Fruit fly (Drosophila melanogaster) whole organism, prepupa: ENCODE measurements around the gene Dyrk2.

ENCODE experiments used
- Blimp-1 ChIP-seq: fragments of 200-800 bp; sonication (Bioruptor generic); optimal IDR thresholded peaks from 3 replicates; lab custom pipeline; 2017; ENCODE audit warnings: missing biosample characterization, missing genetic modification characterization, mild to moderate bottlenecking, moderate library complexity, missing genetic modification reagents
- CG10669 ChIP-seq: fragments of 200-800 bp; sonication (Bioruptor generic); optimal IDR thresholded peaks from 3 replicates; lab custom pipeline; 2018; ENCODE audit warnings: missing biosample characterization, mild to moderate bottlenecking, missing genetic modification characterization, moderate library complexity
- CG11762 ChIP-seq: fragments of 200-800 bp; sonication (Bioruptor generic); optimal IDR thresholded peaks from 3 replicates; lab custom pipeline; 2016; ENCODE audit warnings: missing biosample characterization, missing genetic modification characterization; ENCODE audit not compliant: insufficient read depth
- CG11902 ChIP-seq: fragments of 200-800 bp; sonication (Bioruptor generic); optimal IDR thresholded peaks from 3 replicates; lab custom pipeline; 2016; ENCODE audit warnings: missing biosample characterization, missing genetic modification characterization
- CG1621 ChIP-seq: fragments of 200-800 bp; sonication (Bioruptor generic); optimal IDR thresholded peaks from 3 replicates; lab custom pipeline; 2018; ENCODE audit warnings: missing biosample characterization, mild to moderate bottlenecking, missing genetic modification characterization
- CG16779 ChIP-seq: fragments of 200-800 bp; sonication (Bioruptor generic); optimal IDR thresholded peaks from 3 replicates; lab custom pipeline; 2017; ENCODE audit warnings: missing biosample characterization, mild to moderate bottlenecking, missing genetic modification characterization
- CG3032 ChIP-seq: fragments of 200-800 bp; optimal IDR thresholded peaks from 2 replicates; lab custom pipeline; 2019; ENCODE audit warnings: missing biosample characterization, mild to moderate bottlenecking, missing genetic modification characterization, moderate library complexity
- CG31627 ChIP-seq: fragments of 200-800 bp; sonication (Bioruptor generic); optimal IDR thresholded peaks from 3 replicates; lab custom pipeline; 2016; ENCODE audit warnings: missing biosample characterization, missing genetic modification characterization
- CG3919 ChIP-seq: fragments of 200-800 bp; sonication (Bioruptor generic); optimal IDR thresholded peaks from 3 replicates; lab custom pipeline; 2016; ENCODE audit warnings: missing biosample characterization, missing genetic modification characterization
- CG4318 ChIP-seq: fragments of 200-800 bp; sonication (Bioruptor generic); optimal IDR thresholded peaks from 3 replicates; lab custom pipeline; 2017; ENCODE audit warnings: missing biosample characterization, mild to moderate bottlenecking, missing genetic modification characterization
- CG6163 ChIP-seq: fragments of 200-800 bp; sonication (Bioruptor generic); IDR thresholded peaks from 3 replicates; pipeline ENCODE4 v1.3.6; 2022; ENCODE audit warnings: missing biosample characterization, missing genetic modification characterization
- CG6276 ChIP-seq: fragments of 200-800 bp; sonication (Bioruptor generic); optimal IDR thresholded peaks from 2 replicates; lab custom pipeline; 2017; ENCODE audit warnings: missing biosample characterization, mild to moderate bottlenecking, missing genetic modification characterization
- CG6792 ChIP-seq: fragments of 200-800 bp; sonication (Bioruptor generic); optimal IDR thresholded peaks from 3 replicates; lab custom pipeline; 2016; ENCODE audit warnings: missing biosample characterization, missing genetic modification characterization
- CG6808 ChIP-seq: fragments of 200-800 bp; sonication (Bioruptor generic); optimal IDR thresholded peaks from 3 replicates; lab custom pipeline; 2017; ENCODE audit warnings: missing biosample characterization, missing genetic modification characterization, mild to moderate bottlenecking, moderate library complexity, missing genetic modification reagents
- CG6854 ChIP-seq: fragments of 200-800 bp; sonication (Bioruptor generic); optimal IDR thresholded peaks from 2 replicates; lab custom pipeline; 2017; ENCODE audit warnings: missing biosample characterization, mild to moderate bottlenecking, missing genetic modification characterization
- CG7368 ChIP-seq: fragments of 200-800 bp; sonication (Bioruptor generic); optimal IDR thresholded peaks from 3 replicates; lab custom pipeline; 2016; ENCODE audit warnings: missing biosample characterization, missing genetic modification characterization
- CG8119 ChIP-seq: fragments of 200-800 bp; sonication (Bioruptor generic); IDR thresholded peaks from 3 replicates; pipeline ENCODE4 v1.3.6; 2022; ENCODE audit warnings: missing biosample characterization, missing genetic modification characterization
- CG8319 ChIP-seq: fragments of 200-800 bp; sonication (Bioruptor generic); optimal IDR thresholded peaks from 3 replicates; lab custom pipeline; 2016; ENCODE audit warnings: missing biosample characterization, missing genetic modification characterization
- CG9139 ChIP-seq: fragments of 200-800 bp; sonication (Bioruptor generic); optimal IDR thresholded peaks from 3 replicates; lab custom pipeline; 2017; ENCODE audit warnings: missing biosample characterization, mild to moderate bottlenecking, missing genetic modification characterization
- Eip78C ChIP-seq: fragments of 200-800 bp; sonication (Bioruptor generic); peaks from one replicate; lab custom pipeline; 2016; ENCODE audit warnings: missing biosample characterization, missing genetic modification characterization
- Eip93F ChIP-seq: fragments of 200-800 bp; sonication (Bioruptor generic); optimal IDR thresholded peaks from 2 replicates; lab custom pipeline; 2016; ENCODE audit warnings: missing biosample characterization, mild to moderate bottlenecking, missing genetic modification characterization
- Ets21C ChIP-seq: fragments of 200-800 bp; sonication (Bioruptor generic); optimal IDR thresholded peaks from 3 replicates; lab custom pipeline; 2016; ENCODE audit warnings: missing biosample characterization, missing genetic modification characterization
- Hr38 ChIP-seq: sonication (Bioruptor generic); optimal IDR thresholded peaks from 2 replicates; lab custom pipeline; 2016; ENCODE audit warnings: missing biosample characterization, missing genetic modification characterization
- Hr4 ChIP-seq: fragments of 200-800 bp; sonication (Bioruptor generic); optimal IDR thresholded peaks from 3 replicates; lab custom pipeline; 2016; ENCODE audit warnings: missing biosample characterization, missing genetic modification characterization
- Lpt ChIP-seq: fragments of 200-800 bp; sonication (Bioruptor generic); optimal IDR thresholded peaks from 3 replicates; lab custom pipeline; 2016; ENCODE audit warnings: missing biosample characterization, missing genetic modification characterization
- Met ChIP-seq: fragments of 200-800 bp; sonication (Bioruptor generic); optimal IDR thresholded peaks from 3 replicates; lab custom pipeline; 2016; ENCODE audit warnings: missing biosample characterization, missing genetic modification characterization
- OdsH ChIP-seq: fragments of 200-800 bp; sonication (Bioruptor generic); optimal IDR thresholded peaks from 3 replicates; lab custom pipeline; 2016; ENCODE audit warnings: missing biosample characterization, missing genetic modification characterization
- Smox ChIP-seq: fragments of 200-800 bp; sonication (Bioruptor generic); optimal IDR thresholded peaks from 3 replicates; lab custom pipeline; 2016; ENCODE audit warnings: missing biosample characterization, missing genetic modification characterization
- Sox14 ChIP-seq: fragments of 200-800 bp; sonication (Bioruptor generic); optimal IDR thresholded peaks from 3 replicates; lab custom pipeline; 2016; ENCODE audit warnings: missing biosample characterization, missing genetic modification characterization
- Sox15 ChIP-seq: fragments of 200-800 bp; sonication (Bioruptor generic); optimal IDR thresholded peaks from 3 replicates; lab custom pipeline; 2016; ENCODE audit warnings: missing biosample characterization, missing genetic modification characterization
- achi ChIP-seq: fragments of 200-800 bp; sonication (Bioruptor generic); optimal IDR thresholded peaks from 3 replicates; lab custom pipeline; 2016; ENCODE audit warnings: missing biosample characterization, missing genetic modification characterization
- acj6 ChIP-seq: fragments of 200-800 bp; sonication (Bioruptor generic); optimal IDR thresholded peaks from 3 replicates; lab custom pipeline; 2016; ENCODE audit warnings: missing biosample characterization, missing genetic modification characterization
- cyc ChIP-seq: fragments of 200-800 bp; sonication (Bioruptor generic); optimal IDR thresholded peaks from 3 replicates; lab custom pipeline; 2016; ENCODE audit warnings: missing biosample characterization, missing genetic modification characterization
- dsx ChIP-seq: fragments of 200-800 bp; optimal IDR thresholded peaks from 3 replicates; lab custom pipeline; 2019; ENCODE audit warnings: missing biosample characterization, mild to moderate bottlenecking, missing genetic modification characterization, moderate library complexity; ENCODE audit not compliant: poor library complexity, severe bottlenecking
- eg ChIP-seq: fragments of 200-800 bp; sonication (Bioruptor generic); IDR thresholded peaks from 3 replicates; pipeline ENCODE4 v1.3.6; 2022; ENCODE audit warnings: missing biosample characterization, missing genetic modification characterization
- esn ChIP-seq: fragments of 200-800 bp; sonication (Bioruptor generic); optimal IDR thresholded peaks from 2 replicates; lab custom pipeline; 2016; ENCODE audit warnings: missing biosample characterization, mild to moderate bottlenecking, missing genetic modification characterization, moderate library complexity
- fd59A ChIP-seq: fragments of 200-800 bp; sonication (Bioruptor generic); optimal IDR thresholded peaks from 2 replicates; lab custom pipeline; 2017; ENCODE audit warnings: missing biosample characterization, mild to moderate bottlenecking, missing genetic modification characterization, missing genetic modification reagents
- lz ChIP-seq: fragments of 200-800 bp; sonication (Bioruptor generic); optimal IDR thresholded peaks from 3 replicates; lab custom pipeline; 2016; ENCODE audit warnings: missing biosample characterization, missing genetic modification characterization
- net ChIP-seq: fragments of 200-800 bp; sonication (Bioruptor generic); optimal IDR thresholded peaks from 3 replicates; lab custom pipeline; 2016; ENCODE audit warnings: missing biosample characterization, missing genetic modification characterization
- pdm3 ChIP-seq: fragments of 200-800 bp; sonication (Bioruptor generic); optimal IDR thresholded peaks from 3 replicates; lab custom pipeline; 2016; ENCODE audit warnings: missing biosample characterization, missing genetic modification characterization
- salr ChIP-seq, 2 experiments: fragments of 200-800 bp; sonication (Bioruptor generic); optimal IDR thresholded peaks; 3 replicates each; lab custom pipeline; 2016 to 2018; ENCODE audit warnings: missing biosample characterization in 2 of 2, missing genetic modification characterization in 2 of 2, mild to moderate bottlenecking in 1 of 2
- spab ChIP-seq: fragments of 200-800 bp; sonication (Bioruptor generic); optimal IDR thresholded peaks from 2 replicates; lab custom pipeline; 2017; ENCODE audit warnings: missing biosample characterization, mild to moderate bottlenecking, missing genetic modification characterization, missing genetic modification reagents
- ss ChIP-seq, 2 experiments: fragments of 200-800 bp; sonication (Bioruptor generic); optimal IDR thresholded peaks; 2 replicates in 1 of 2; 3 replicates in 1 of 2; lab custom pipeline; 2017 to 2018; ENCODE audit warnings: mild to moderate bottlenecking in 2 of 2, missing biosample characterization in 2 of 2, missing genetic modification characterization in 2 of 2, moderate library complexity in 1 of 2
- svp ChIP-seq: fragments of 200-800 bp; sonication (Bioruptor generic); peaks from one replicate; lab custom pipeline; 2016; ENCODE audit warnings: missing biosample characterization, missing genetic modification characterization
- topi ChIP-seq: fragments of 200-800 bp; sonication (Bioruptor generic); optimal IDR thresholded peaks from 3 replicates; lab custom pipeline; 2016; ENCODE audit warnings: missing biosample characterization, missing genetic modification characterization
- vri ChIP-seq: fragments of 200-800 bp; sonication (Bioruptor generic); optimal IDR thresholded peaks from 3 replicates; lab custom pipeline; 2016; ENCODE audit warnings: missing biosample characterization, mild to moderate bottlenecking, missing genetic modification characterization

Dyrk2 gene

DNA sequence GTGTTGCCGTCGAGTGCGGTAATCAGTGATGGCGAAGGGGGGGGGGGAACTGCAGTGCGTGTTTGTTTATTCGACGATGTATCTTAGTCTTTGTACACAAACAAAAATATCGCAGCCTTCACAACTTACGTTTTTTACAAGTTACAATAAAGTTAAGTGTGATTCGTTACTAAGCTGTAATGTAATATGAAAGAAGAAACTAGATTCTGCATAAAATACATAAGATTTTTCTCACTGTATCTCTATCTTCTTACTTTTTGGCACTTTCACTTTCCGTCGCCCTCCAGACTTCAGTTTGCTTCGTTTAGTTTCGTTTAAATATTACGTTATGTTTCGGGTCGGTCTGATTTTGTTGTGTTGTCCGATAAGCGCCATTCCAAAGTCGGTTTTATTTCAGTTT is 11.6 kb upstream of the Dyrk2 start (continued):
- TF ChIP-seq esn (GFP tag; lab: Kevin White, UChicago) (peak; percentile 23), spab (GFP tag; lab: Kevin White, UChicago) (no peak), fd59A (no peak), Eip93F (GFP tag; lab: Kevin White, UChicago) (no peak)

DNA sequence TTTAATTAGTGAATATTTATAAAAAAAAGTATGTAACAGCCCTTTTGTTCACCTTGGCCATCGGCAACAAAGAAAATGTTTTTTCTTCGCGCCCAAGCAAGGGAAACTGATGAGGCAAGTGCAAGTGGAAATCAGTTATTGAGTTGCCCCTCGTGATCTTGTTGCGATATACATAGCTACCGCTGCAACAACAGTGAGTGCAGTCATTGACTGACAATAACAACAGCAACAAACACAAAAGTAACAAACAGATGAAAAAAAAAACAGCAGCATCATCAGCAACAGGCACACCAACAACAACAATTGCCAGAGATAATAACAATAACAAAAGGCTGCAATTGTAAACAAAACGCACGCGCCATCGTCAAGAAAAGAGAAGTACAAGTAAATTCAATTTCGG is 11.1 kb upstream of the Dyrk2 start:
- TF ChIP-seq Eip78C: peak; percentile 60
- peak; percentile 90 for TF ChIP-seq svp (GFP tag; lab: Kevin White, UChicago)
- no peak for TF ChIP-seq achi (GFP tag; lab: Kevin White, UChicago)

DNA sequence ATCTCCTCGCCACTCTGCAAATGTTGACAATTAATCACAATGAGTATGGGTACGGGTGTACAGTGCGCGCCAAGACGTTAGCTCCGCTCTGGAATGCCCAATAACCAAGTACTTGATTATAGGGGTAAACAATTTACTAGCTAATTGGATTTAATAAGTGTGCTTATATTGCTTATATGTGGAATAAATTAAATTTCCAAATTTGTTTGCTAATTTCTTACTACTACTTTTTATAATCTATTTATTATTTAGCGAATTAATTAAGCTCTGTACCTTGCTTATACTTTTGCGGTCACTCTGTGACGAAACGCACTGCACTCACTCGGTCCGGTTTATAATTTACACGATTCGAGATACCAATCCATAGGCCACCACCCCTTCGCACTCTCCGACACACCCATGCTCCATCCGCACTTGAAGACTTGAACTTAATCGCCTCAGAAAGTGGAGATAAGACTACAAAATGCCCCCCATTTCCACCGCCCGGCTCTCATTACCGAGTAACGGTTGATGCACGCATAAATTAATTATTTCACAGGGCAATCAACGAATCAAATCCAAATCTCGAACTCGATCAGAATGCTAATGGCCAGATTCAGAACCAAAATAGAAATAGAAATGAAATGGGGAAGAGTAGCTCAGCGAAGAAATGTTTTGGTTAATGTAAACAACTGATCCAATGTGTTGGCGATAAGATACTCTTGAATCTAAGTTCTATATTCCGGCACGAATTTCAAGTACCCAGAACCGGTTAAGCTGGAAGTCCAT is 3.8 kb upstream of the Dyrk2 start:
- TF ChIP-seq CG9139 (GFP tag; lab: Kevin White, UChicago) (peak; percentile 37), Sox15 (GFP tag; lab: Kevin White, UChicago) (peak; percentile 67), Eip78C (peak; percentile 94), eg (GFP tag; lab: Robert Waterston, UW) (peak; percentile 64), Ets21C (GFP tag; lab: Kevin White, UChicago) (peak; percentile 32), CG3919 (GFP tag; lab: Kevin White, UChicago) (peak; percentile 72), CG7368 (GFP tag; lab: Kevin White, UChicago) (peak; percentile 63), vri (GFP tag; lab: Kevin White, UChicago) (no peak), CG6808 (peak; percentile 87), CG8319 (GFP tag; lab: Kevin White, UChicago) (peak; percentile 79), CG1621 (tag; lab: Kevin White, UChicago) (peak; percentile 80), topi (GFP tag; lab: Kevin White, UChicago) (peak; percentile 60), Met (GFP tag; lab: Kevin White, UChicago) (peak; percentile 64), Hr4 (peak; percentile 78), CG6854 (GFP tag; lab: Kevin White, UChicago) (no peak), CG31627 (peak; percentile 57), pdm3 (GFP tag; lab: Kevin White, UChicago) (peak; percentile 83), CG6163 (GFP tag; lab: Robert Waterston, UW) (peak; percentile 78), CG10669 (GFP tag; lab: Kevin White, UChicago) (peak; percentile 84), CG11762 (peak; percentile 68), spab (GFP tag; lab: Kevin White, UChicago) (peak; percentile 83), Smox (GFP tag; lab: Kevin White, UChicago) (peak; percentile 63), net (GFP tag; lab: Kevin White, UChicago) (peak; percentile 71), Hr38 (GFP tag; lab: Kevin White, UChicago) (no peak), Blimp-1 (peak; percentile 43), cyc (GFP tag; lab: Kevin White, UChicago) (peak; percentile 42), CG6792 (GFP tag; lab: Kevin White, UChicago) (peak; percentile 81), CG4318 (GFP tag; lab: Kevin White, UChicago) (peak; percentile 67), CG3032 (tag; lab: Kevin White, UChicago) (peak; percentile 87), acj6 (GFP tag; lab: Kevin White, UChicago) (peak; percentile 78), ss (GFP tag; optimal IDR thresholded peaks at IDR 0.05; lab: Kevin White, UChicago) (peak; percentile 53 to 86), salr (GFP tag; optimal IDR thresholded peaks at IDR 0.05; lab: Kevin White, UChicago) (peak; percentile 48 to 65), CG6276 (GFP tag; lab: Kevin White, UChicago) (peak; percentile 72), lz (GFP tag; lab: Kevin White, UChicago) (peak; percentile 55), CG11902 (GFP tag; lab: Kevin White, UChicago) (peak; percentile 65), Sox14 (GFP tag; lab: Kevin White, UChicago) (peak; percentile 74), Lpt (peak; percentile 65), fd59A (peak; percentile 86), OdsH (peak; percentile 78), CG16779 (tag; lab: Kevin White, UChicago) (peak; percentile 67), Eip93F (GFP tag; lab: Kevin White, UChicago) (no peak), CG8119 (GFP tag; lab: Robert Waterston, UW) (peak; percentile 80; the same call in 2 of the 3 replicates), dsx (GFP tag; lab: Kevin White, UChicago) (peak; percentile 79)
